Fruit fly (Drosophila melanogaster): ENCODE data around the gene Alms1b.

The Alms1b gene

dm6 chrX:4616865-4617669, 13.7 kb downstream of the Alms1b start, which contains the start of gene peb (continued):
- no peak for TF ChIP-seq CG12942 (GFP tag; optimal IDR thresholded peaks at IDR 0.05)
- TF ChIP-seq zen2 (GFP tag; IDR thresholded peaks at IDR 0.05; ENCODE audit: partially characterized antibody) = peak; percentile 71; the same call in 2 of the 3 replicates
- peak; percentile 24 for TF ChIP-seq CG8944 (GFP tag; optimal IDR thresholded peaks at IDR 0.05)
- peak; percentile 48 for TF ChIP-seq dmrt99B (tag; optimal IDR thresholded peaks at IDR 0.05)
- peak; percentile 68 for TF ChIP-seq gem (tag; optimal IDR thresholded peaks at IDR 0.05)
- TF ChIP-seq Lim3 (GFP tag; IDR thresholded peaks at IDR 0.05) = no peak
- no peak for TF ChIP-seq D (optimal IDR thresholded peaks at IDR 0.05)
- peak; percentile 67 for TF ChIP-seq D (GFP tag; optimal IDR thresholded peaks at IDR 0.05)
- TF ChIP-seq crp (GFP tag; optimal IDR thresholded peaks at IDR 0.05) = no peak
- TF ChIP-seq CG11504 (tag; optimal IDR thresholded peaks at IDR 0.05) = peak; percentile 69
- TF ChIP-seq CG17829 (tag; optimal IDR thresholded peaks at IDR 0.05) = peak; percentile 59
- no peak for TF ChIP-seq sc (optimal IDR thresholded peaks at IDR 0.05)
- TF ChIP-seq sc (GFP tag; optimal IDR thresholded peaks at IDR 0.05) = peak; percentile 34
- peak; percentile 71 for TF ChIP-seq CG15479 (GFP tag; optimal IDR thresholded peaks at IDR 0.05)
- 0 out of 3 replicates have a peak, but pooled peaks have one; percentile 41 for TF ChIP-seq H15 (GFP tag; IDR thresholded peaks at IDR 0.05)
- TF ChIP-seq Rx (GFP tag; IDR thresholded peaks at IDR 0.05) = no peak
- no peak for TF ChIP-seq CG18619 (GFP tag; optimal IDR thresholded peaks at IDR 0.05)
- TF ChIP-seq Chrac-16 (GFP tag; optimal IDR thresholded peaks at IDR 0.05) = peak; percentile 62
- no peak for TF ChIP-seq Abd-B (GFP tag; optimal IDR thresholded peaks at IDR 0.05)
- 0 out of 3 replicates have a peak, but pooled peaks have one; percentile 36 for TF ChIP-seq CG11695 (GFP tag; IDR thresholded peaks at IDR 0.05)
- peak; percentile 9 for TF ChIP-seq Sry-δ (GFP tag; optimal IDR thresholded peaks at IDR 0.05)
- TF ChIP-seq CG14710 (tag; optimal IDR thresholded peaks at IDR 0.05) = peak; percentile 70
- TF ChIP-seq phol (tag; optimal IDR thresholded peaks at IDR 0.05) = peak; percentile 74
- no peak for TF ChIP-seq otp (GFP tag; IDR thresholded peaks at IDR 0.05)
- peak; percentile 68 for TF ChIP-seq CG8290 (GFP tag; optimal IDR thresholded peaks at IDR 0.05)
- no peak for TF ChIP-seq CG8290 (tag; optimal IDR thresholded peaks at IDR 0.05)
- TF ChIP-seq CG5180 (GFP tag; optimal IDR thresholded peaks at IDR 0.05) = no peak
- TF ChIP-seq bcd (GFP tag; optimal IDR thresholded peaks at IDR 0.05) = peak; percentile 49
- TF ChIP-seq Dbx (GFP tag; IDR thresholded peaks at IDR 0.05) = no peak
- TF ChIP-seq gfzf (GFP tag; optimal IDR thresholded peaks at IDR 0.05) = no peak
- TF ChIP-seq br (optimal IDR thresholded peaks at IDR 0.05) = no peak
- TF ChIP-seq CG13296 (GFP tag; optimal IDR thresholded peaks at IDR 0.05) = no peak
- no peak for TF ChIP-seq hb (GFP tag; IDR thresholded peaks at IDR 0.05; ENCODE audit: partially characterized antibody)
- peak; percentile 66 for TF ChIP-seq az2 (GFP tag; optimal IDR thresholded peaks at IDR 0.05)
- no peak for TF ChIP-seq luna (GFP tag; optimal IDR thresholded peaks at IDR 0.05)
- no peak for TF ChIP-seq CG4328 (GFP tag; optimal IDR thresholded peaks at IDR 0.05)
- peak; percentile 13 for TF ChIP-seq Elba2 (GFP tag; optimal IDR thresholded peaks at IDR 0.05)
- peak; percentile 11 for TF ChIP-seq lab (GFP tag; optimal IDR thresholded peaks at IDR 0.05)
- TF ChIP-seq chinmo (GFP tag; IDR thresholded peaks at IDR 0.05; ENCODE audit: partially characterized antibody) = peak; percentile 58; the same call in 1 of the 4 replicates
- TF ChIP-seq Gug (GFP tag; IDR thresholded peaks at IDR 0.05) = no peak
- no peak for TF ChIP-seq hkb (optimal IDR thresholded peaks at IDR 0.05)
- TF ChIP-seq hkb (GFP tag; IDR thresholded peaks at IDR 0.05) = 0 out of 2 replicates have a peak, but pooled peaks have one; percentile 12
- TF ChIP-seq CG17328 (GFP tag; IDR thresholded peaks at IDR 0.05) = 0 out of 2 replicates have a peak, but pooled peaks have one; percentile 20
- TF ChIP-seq CG8924 (tag; optimal IDR thresholded peaks at IDR 0.05) = peak; percentile 50
- peak; percentile 95 for TF ChIP-seq sqz (GFP tag; optimal IDR thresholded peaks at IDR 0.05)
- TF ChIP-seq Jarid2 (GFP tag; optimal IDR thresholded peaks at IDR 0.05) = peak; percentile 94
- peak; percentile 13 for TF ChIP-seq slp2 (GFP tag; optimal IDR thresholded peaks at IDR 0.05)
- TF ChIP-seq Hsf (GFP tag; optimal IDR thresholded peaks at IDR 0.05) = peak; percentile 51
- TF ChIP-seq CG10267 (tag; optimal IDR thresholded peaks at IDR 0.05) = peak; percentile 46
- TF ChIP-seq Camta (GFP tag; optimal IDR thresholded peaks at IDR 0.05) = peak; percentile 72
